Worm (Caenorhabditis elegans) whole organism, L4 larva: ENCODE results near the gene nid-1.

Experiments
- D1046.2 ChIP-seq: fragments of 200-800 bp; sonication (Bioruptor generic); IDR thresholded peaks from 2 replicates; pipeline ENCODE4 v1.3.6; 2022; ENCODE audit warnings: missing genetic modification characterization, missing compliant biosample characterization
- F10B5.3 ChIP-seq: sonication (generic microtip); optimal IDR thresholded peaks from 2 replicates; lab custom pipeline; 2016; ENCODE audit warnings: mild to moderate bottlenecking, missing genetic modification characterization, missing compliant biosample characterization
- F26F4.8 ChIP-seq: fragments of 200-800 bp; sonication (Bioruptor generic); conservative IDR thresholded peaks from 2 replicates; pipeline ENCODE4 v1.3.6; 2022; ENCODE audit warnings: missing genetic modification characterization, missing compliant biosample characterization
- F49E8.2 ChIP-seq: sonication (generic microtip); optimal IDR thresholded peaks from 2 replicates; lab custom pipeline; 2016; ENCODE audit warnings: missing compliant biosample characterization, mild to moderate bottlenecking, missing genetic modification characterization, borderline replicate concordance
- R02D3.7 ChIP-seq: fragments of 150-350 bp; sonication (generic microtip); optimal IDR thresholded peaks from 3 replicates; lab custom pipeline; 2014; ENCODE audit warnings: missing biosample characterization, missing genetic modification characterization
- T20F7.1 ChIP-seq: fragments of 200-800 bp; sonication (Bioruptor generic); optimal IDR thresholded peaks from 2 replicates; lab custom pipeline; 2018; ENCODE audit warnings: mild to moderate bottlenecking, missing genetic modification characterization, missing compliant biosample characterization
- T26A8.4 ChIP-seq: fragments of 200-800 bp; sonication (Bioruptor generic); IDR thresholded peaks from 2 replicates; pipeline ENCODE4 v1.3.6; 2022; ENCODE audit warnings: missing genetic modification characterization, missing compliant biosample characterization
- aha-1 ChIP-seq: fragments of 150-350 bp; peaks from one replicate; lab custom pipeline; 2014; ENCODE audit warnings: missing biosample characterization, missing genetic modification characterization
- ama-1 ChIP-seq: fragments of 150-350 bp; optimal IDR thresholded peaks from 2 replicates; lab custom pipeline; 2014; ENCODE audit warnings: inconsistent platforms, mixed read lengths
- arid-1 ChIP-seq: fragments of 200-800 bp; sonication (Bioruptor generic); conservative IDR thresholded peaks from 2 replicates; pipeline ENCODE4 v1.3.6; 2022; ENCODE audit warnings: missing genetic modification reagents, missing genetic modification characterization, missing compliant biosample characterization
- ceh-28 ChIP-seq: fragments of 150-350 bp; optimal IDR thresholded peaks from 2 replicates; lab custom pipeline; 2014; ENCODE audit warnings: missing biosample characterization, missing genetic modification reagents, missing genetic modification characterization
- ceh-32 ChIP-seq: sonication (generic microtip); optimal IDR thresholded peaks from 2 replicates; lab custom pipeline; 2016; ENCODE audit warnings: mild to moderate bottlenecking, missing genetic modification characterization, missing compliant biosample characterization; ENCODE audit not compliant: poor library complexity
- ceh-44 ChIP-seq: fragments of 200-800 bp; sonication (Bioruptor generic); IDR thresholded peaks from 2 replicates; pipeline ENCODE4 v1.3.6; 2022; ENCODE audit warnings: missing genetic modification reagents, missing genetic modification characterization, missing compliant biosample characterization
- ces-1 ChIP-seq: fragments of 150-350 bp; sonication (generic microtip); optimal IDR thresholded peaks from 4 replicates; lab custom pipeline; 2014; ENCODE audit warnings: missing biosample characterization, missing genetic modification reagents, missing genetic modification characterization
- daf-19 ChIP-seq: fragments of 200-800 bp; sonication (Bioruptor generic); conservative IDR thresholded peaks from 2 replicates; pipeline ENCODE4 v1.3.6; 2022; ENCODE audit warnings: missing genetic modification characterization, missing compliant biosample characterization
- daf-8 ChIP-seq: fragments of 200-800 bp; sonication (Bioruptor generic); IDR thresholded peaks from 2 replicates; pipeline ENCODE4 v1.3.6; 2022; ENCODE audit warnings: missing genetic modification characterization, missing compliant biosample characterization
- dmd-6 ChIP-seq: fragments of 200-800 bp; sonication (Bioruptor generic); IDR thresholded peaks from 2 replicates; pipeline ENCODE4 v1.3.6; 2022; ENCODE audit warnings: missing genetic modification reagents, missing genetic modification characterization, missing compliant biosample characterization
- duxl-1 ChIP-seq: sonication (generic microtip); optimal IDR thresholded peaks from 2 replicates; lab custom pipeline; 2016; ENCODE audit warnings: mild to moderate bottlenecking, missing genetic modification characterization, moderate library complexity, missing compliant biosample characterization; ENCODE audit not compliant: poor library complexity
- dve-1 ChIP-seq: sonication (generic microtip); optimal IDR thresholded peaks from 2 replicates; lab custom pipeline; 2017; ENCODE audit warnings: antibody characterized with exemption, mild to moderate bottlenecking, missing genetic modification characterization, missing compliant biosample characterization; ENCODE audit not compliant: insufficient read depth
- hlh-11 ChIP-seq: fragments of 200-800 bp; sonication (Bioruptor generic); optimal IDR thresholded peaks from 2 replicates; lab custom pipeline; 2018; ENCODE audit warnings: mild to moderate bottlenecking, missing genetic modification characterization, missing compliant biosample characterization
- hlh-30 ChIP-seq: sonication (generic microtip); optimal IDR thresholded peaks from 2 replicates; lab custom pipeline; 2017; ENCODE audit warnings: antibody characterized with exemption, mild to moderate bottlenecking, missing genetic modification characterization, missing compliant biosample characterization; ENCODE audit not compliant: insufficient read depth
- hmg-1.1 ChIP-seq: fragments of 200-800 bp; sonication (Bioruptor generic); IDR thresholded peaks from 2 replicates; pipeline ENCODE4 v1.3.6; 2022; ENCODE audit warnings: missing genetic modification reagents, missing genetic modification characterization, missing compliant biosample characterization
- lim-7 ChIP-seq: fragments of 200-800 bp; sonication (Bioruptor generic); IDR thresholded peaks from 2 replicates; pipeline ENCODE4 v1.3.6; 2022; ENCODE audit warnings: missing genetic modification characterization, missing compliant biosample characterization
- lin-13 ChIP-seq: fragments of 150-350 bp; optimal IDR thresholded peaks from 2 replicates; lab custom pipeline; 2014; ENCODE audit warnings: missing biosample characterization, missing genetic modification reagents, missing genetic modification characterization
- lin-29 ChIP-seq: fragments of 200-800 bp; sonication (Bioruptor generic); IDR thresholded peaks from 2 replicates; pipeline ENCODE4 v1.3.6; 2022; ENCODE audit warnings: missing genetic modification reagents, missing genetic modification characterization, missing compliant biosample characterization
- lsy-2 ChIP-seq, 2 experiments: fragments of 150-350 bp in 1 of 2; sonication (generic microtip) in 1 of 2; optimal IDR thresholded peaks; 2 replicates each; lab custom pipeline; 2014 to 2017; ENCODE audit warnings: missing biosample characterization in 2 of 2, missing genetic modification characterization in 2 of 2
- mep-1 ChIP-seq: fragments of 150-350 bp; sonication (generic microtip); optimal IDR thresholded peaks from 3 replicates; lab custom pipeline; 2014; ENCODE audit warnings: missing biosample characterization, missing genetic modification characterization
- mes-2 ChIP-seq: sonication (generic microtip); optimal IDR thresholded peaks from 2 replicates; lab custom pipeline; 2016; ENCODE audit warnings: missing genotype, mild to moderate bottlenecking, missing genetic modification characterization, missing compliant biosample characterization; ENCODE audit not compliant: poor library complexity, severe bottlenecking
- mxl-3 ChIP-seq: fragments of 200-800 bp; sonication (Bioruptor generic); optimal IDR thresholded peaks from 2 replicates; lab custom pipeline; 2018; ENCODE audit warnings: mild to moderate bottlenecking, missing genetic modification characterization, missing compliant biosample characterization
- nhr-28 ChIP-seq: fragments of 150-350 bp; optimal IDR thresholded peaks from 2 replicates; lab custom pipeline; 2014; ENCODE audit warnings: missing biosample characterization, missing genetic modification characterization
- nhr-42 ChIP-seq: fragments of 200-800 bp; sonication (Bioruptor generic); IDR thresholded peaks from 2 replicates; pipeline ENCODE4 v1.3.6; 2022; ENCODE audit warnings: missing genetic modification characterization, missing compliant biosample characterization
- nhr-48 ChIP-seq: sonication (generic microtip); optimal IDR thresholded peaks from 2 replicates; lab custom pipeline; 2016; ENCODE audit warnings: mild to moderate bottlenecking, missing genetic modification characterization, missing compliant biosample characterization
- nhr-6 ChIP-seq: fragments of 150-350 bp; optimal IDR thresholded peaks from 2 replicates; lab custom pipeline; 2014; ENCODE audit warnings: missing biosample characterization, missing genetic modification characterization
- nhr-76 ChIP-seq: fragments of 150-350 bp; optimal IDR thresholded peaks from 2 replicates; lab custom pipeline; 2014; ENCODE audit warnings: missing biosample characterization, missing genetic modification characterization
- rbr-2 ChIP-seq: sonication (generic microtip); optimal IDR thresholded peaks from 2 replicates; lab custom pipeline; 2016; ENCODE audit warnings: missing genotype, missing genetic modification characterization, missing compliant biosample characterization
- saeg-2 ChIP-seq: fragments of 200-800 bp; sonication (Bioruptor generic); IDR thresholded peaks from 2 replicates; pipeline ENCODE4 v1.3.6; 2022; ENCODE audit warnings: missing genetic modification reagents, missing genetic modification characterization, missing compliant biosample characterization
- set-16 ChIP-seq: fragments of 200-800 bp; sonication (Bioruptor generic); IDR thresholded peaks from 2 replicates; pipeline ENCODE4 v1.3.6; 2022; ENCODE audit warnings: missing genetic modification reagents, missing genetic modification characterization, missing compliant biosample characterization
- snpc-4 ChIP-seq: fragments of 150-350 bp; optimal IDR thresholded peaks from 2 replicates; lab custom pipeline; 2014; ENCODE audit warnings: missing biosample characterization, missing genetic modification characterization
- tra-1 ChIP-seq: fragments of 200-800 bp; sonication (Bioruptor generic); IDR thresholded peaks from 2 replicates; pipeline ENCODE4 v1.3.6; 2022; ENCODE audit warnings: missing genetic modification reagents, missing genetic modification characterization, missing compliant biosample characterization
- unc-62 ChIP-seq, 3 experiments: fragments of 150-350 bp in 1 of 3; sonication (generic microtip); optimal IDR thresholded peaks in 2 of 3; peaks in 1 of 3; 1 replicate in 1 of 3; 2 replicates in 2 of 3; lab custom pipeline; 2014 to 2017; ENCODE audit warnings: missing biosample characterization in 3 of 3, missing genetic modification characterization in 3 of 3, missing genetic modification reagents in 3 of 3, missing genotype in 1 of 3
- vab-7 ChIP-seq: fragments of 200-800 bp; sonication (Bioruptor generic); IDR thresholded peaks from 2 replicates; pipeline ENCODE4 v1.3.6; 2022; ENCODE audit warnings: missing genetic modification reagents, missing genetic modification characterization, missing compliant biosample characterization
- zag-1 ChIP-seq: fragments of 150-350 bp; optimal IDR thresholded peaks from 2 replicates; lab custom pipeline; 2014; ENCODE audit warnings: missing biosample characterization, missing genetic modification characterization
- zfp-3 ChIP-seq: fragments of 200-800 bp; sonication (Bioruptor generic); conservative IDR thresholded peaks from 2 replicates; pipeline ENCODE4 v1.3.6; 2022; ENCODE audit warnings: missing genetic modification reagents, missing genetic modification characterization, missing compliant biosample characterization
- zip-11 ChIP-seq: fragments of 200-800 bp; sonication (Bioruptor generic); IDR thresholded peaks from 2 replicates; pipeline ENCODE4 v1.3.6; 2022; ENCODE audit warnings: missing genetic modification characterization, missing compliant biosample characterization

The nid-1 gene

DNA sequence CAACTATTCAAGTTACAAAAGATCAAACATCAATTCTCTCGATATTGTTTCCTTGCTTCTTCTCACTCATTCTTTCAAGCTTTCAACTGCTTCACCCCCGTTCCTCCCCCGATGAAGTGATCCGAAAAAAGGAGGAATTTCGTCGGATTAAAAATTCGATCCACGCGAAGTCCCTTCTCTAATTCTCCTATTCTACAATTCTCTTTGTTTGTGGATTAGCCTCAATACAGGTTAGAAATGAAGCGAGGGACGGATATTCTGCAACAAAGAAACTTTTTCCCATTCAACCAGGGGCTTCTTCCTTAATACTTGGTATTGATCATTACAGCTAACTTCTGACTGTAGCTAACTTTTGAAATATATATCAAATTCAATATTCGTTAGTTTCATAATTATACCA lies 34.9 kb downstream of the nid-1 start, which contains the start of gene grl-2:
Gene grl-2, plus strand, starts transcription at position 301 of the 400 bp plus-strand sequence.
- TF ChIP-seq nhr-6 = no peak
- no peak for TF ChIP-seq snpc-4 (tag; lab: Kevin White, UChicago)
- TF ChIP-seq nhr-48 (tag; lab: Kevin White, UChicago) = no peak
- no peak for TF ChIP-seq vab-7 (GFP tag; lab: Robert Waterston, UW)
- no peak for TF ChIP-seq set-16 (GFP tag; lab: Robert Waterston, UW)
- TF ChIP-seq lin-29 (GFP tag; lab: Robert Waterston, UW) = no peak
- TF ChIP-seq ceh-28 (tag; lab: Kevin White, UChicago) = no peak
- TF ChIP-seq nhr-42 (GFP tag; lab: Robert Waterston, UW) = no peak
- TF ChIP-seq duxl-1 = no peak
- TF ChIP-seq ceh-32 (tag; lab: Kevin White, UChicago) = no peak
- no peak for TF ChIP-seq tra-1 (GFP tag; lab: Robert Waterston, UW)
- no peak for TF ChIP-seq mxl-3 (GFP tag; lab: Kevin White, UChicago)
- TF ChIP-seq daf-8 (GFP tag; lab: Robert Waterston, UW) = no peak
- TF ChIP-seq daf-19 (GFP tag; lab: Robert Waterston, UW) = no peak
- no peak for TF ChIP-seq ceh-44
- no peak for TF ChIP-seq dve-1 (tag; lab: Kevin White, UChicago)
- no peak for TF ChIP-seq mep-1 (tag; lab: Kevin White, UChicago)

ce11 chrV:12949607-12950006 lies 39.7 kb downstream of the nid-1 start, which contains the start of gene T16G1.13:
Gene T16G1.13, plus strand, starts transcription at chrV:12949907.
- TF ChIP-seq zag-1 (tag; lab: Kevin White, UChicago) = no peak
- TF ChIP-seq zip-11 (GFP tag; lab: Robert Waterston, UW) = no peak
- no peak for TF ChIP-seq F49E8.2 (tag; lab: Kevin White, UChicago)
- TF ChIP-seq rbr-2 (tag; lab: Kevin White, UChicago) = no peak
- TF ChIP-seq unc-62 (GFP tag; optimal IDR thresholded peaks at IDR 0.05 in 1 of 2; lab: Kevin White, UChicago) = peak in 1 of 2 experiments; percentile 29
- no peak for TF ChIP-seq unc-62 (tag; optimal IDR thresholded peaks at IDR 0.05; lab: Kevin White, UChicago)
- TF ChIP-seq R02D3.7 (tag; lab: Kevin White, UChicago) = no peak
- no peak for TF ChIP-seq F10B5.3 (tag; lab: Kevin White, UChicago)
- TF ChIP-seq nhr-76 (tag; lab: Kevin White, UChicago) = no peak

DNA sequence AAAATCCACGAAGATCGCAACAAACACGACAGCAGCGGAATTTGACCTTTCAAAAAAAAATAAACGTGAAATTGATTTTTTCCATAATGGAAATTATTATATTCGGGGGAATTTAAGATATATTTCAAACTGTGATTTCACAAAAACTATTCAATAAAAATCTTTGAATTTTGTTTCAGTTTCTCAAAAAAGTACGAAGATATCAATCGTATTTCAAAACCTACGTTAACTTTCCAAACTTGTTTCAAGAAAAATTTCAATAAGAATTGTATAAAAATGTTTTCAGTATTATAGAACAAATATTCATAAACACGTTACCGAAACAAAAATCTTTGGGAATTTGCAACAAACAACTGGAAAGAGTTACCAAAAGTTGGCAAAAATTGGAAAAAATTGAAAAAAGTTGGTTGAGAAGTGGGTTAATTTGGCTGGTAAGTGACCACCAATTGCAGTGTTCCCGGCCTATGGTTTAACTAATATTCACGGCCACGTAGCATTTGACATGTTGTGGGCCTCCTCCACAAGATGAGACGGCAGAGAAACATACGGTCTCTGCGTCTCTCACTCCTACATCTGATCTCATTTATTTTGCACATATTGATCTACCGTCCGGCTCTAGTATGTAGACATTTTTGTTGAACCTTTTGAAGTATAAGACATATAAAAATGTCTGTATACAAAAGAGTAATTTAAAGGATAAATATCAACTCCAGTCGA lies 41.1 kb downstream of the nid-1 start, which contains the start of the genes T16G1.9 and T16G1.18:
Gene T16G1.9, minus strand, starts transcription at position 51 of the 717 bp plus-strand sequence.
Gene T16G1.18, plus strand, starts transcription at position 493 of the 717 bp plus-strand sequence.
- TF ChIP-seq vab-7 (GFP tag; lab: Robert Waterston, UW) = 0 out of 2 replicates have a peak, but pooled peaks have one; percentile 20
- peak in 1 of 2 experiments; percentile 69 for TF ChIP-seq lsy-2 (tag; optimal IDR thresholded peaks at IDR 0.05; lab: Kevin White, UChicago)
- TF ChIP-seq zfp-3 = no peak
- no peak for TF ChIP-seq aha-1 (tag; lab: Kevin White, UChicago)
- TF ChIP-seq mes-2 (tag; lab: Kevin White, UChicago) = peak; percentile 80
- TF ChIP-seq hlh-30 (tag; lab: Kevin White, UChicago) = peak; percentile 59
- TF ChIP-seq lim-7 (GFP tag; lab: Robert Waterston, UW) = no peak
- TF ChIP-seq saeg-2 (GFP tag; lab: Robert Waterston, UW) = no peak
- TF ChIP-seq lin-13 (GFP tag; lab: Kevin White, UChicago) = peak; percentile 50
- TF ChIP-seq R02D3.7 (tag; lab: Kevin White, UChicago) = no peak
- TF ChIP-seq zag-1 (tag; lab: Kevin White, UChicago) = no peak
- peak; percentile 45 for TF ChIP-seq mxl-3 (GFP tag; lab: Kevin White, UChicago)
- no peak for TF ChIP-seq F10B5.3 (tag; lab: Kevin White, UChicago)
- TF ChIP-seq nhr-28 = peak; percentile 34
- TF ChIP-seq hmg-1.1 (GFP tag; lab: Robert Waterston, UW) = peak; percentile 50
- TF ChIP-seq dve-1 (tag; lab: Kevin White, UChicago) = peak; percentile 57
- TF ChIP-seq rbr-2 (tag; lab: Kevin White, UChicago) = peak; percentile 47
- TF ChIP-seq ces-1 (GFP tag; lab: Kevin White, UChicago) = no peak
- TF ChIP-seq daf-8 (GFP tag; lab: Robert Waterston, UW) = no peak
- TF ChIP-seq D1046.2 (GFP tag; lab: Robert Waterston, UW) = no peak
- TF ChIP-seq dmd-6 = peak; percentile 62; the same call in 1 of the 2 replicates
- peak; percentile 85 for TF ChIP-seq T20F7.1 (GFP tag; lab: Kevin White, UChicago)
- TF ChIP-seq hlh-11 (tag; lab: Kevin White, UChicago) = peak; percentile 72
- no peak for TF ChIP-seq T26A8.4
- TF ChIP-seq mep-1 (tag; lab: Kevin White, UChicago) = peak; percentile 64
- no peak for TF ChIP-seq ama-1 (lab: Kevin White, UChicago)
- no peak for TF ChIP-seq daf-19 (GFP tag; lab: Robert Waterston, UW)
- no peak for TF ChIP-seq arid-1 (GFP tag; lab: Robert Waterston, UW)
- no peak for TF ChIP-seq ceh-32 (tag; lab: Kevin White, UChicago)
- TF ChIP-seq F26F4.8 (GFP tag; lab: Robert Waterston, UW) = no peak
